Worm (Caenorhabditis elegans) whole organism, L3 larva: Measurements from ENCODE around the gene disl-2.
A peak's percentile ranks its signal among the peaks of the same experiment; 100 is the strongest.

ENCODE experiments used
- R02D3.7 ChIP-seq: fragments of 150-350 bp; optimal IDR thresholded peaks from 2 replicates; lab custom pipeline; 2014; ENCODE audit warnings: missing biosample characterization, missing genetic modification characterization
- ZK546.5 ChIP-seq: sonication (generic microtip); optimal IDR thresholded peaks from 2 replicates; lab custom pipeline; 2017; ENCODE audit warnings: missing biosample characterization, missing genetic modification characterization
- aly-2 ChIP-seq: fragments of 150-350 bp; optimal IDR thresholded peaks from 2 replicates; lab custom pipeline; 2014; ENCODE audit warnings: missing biosample characterization, missing genetic modification characterization
- ama-1 ChIP-seq: fragments of 150-350 bp; optimal IDR thresholded peaks from 2 replicates; lab custom pipeline; 2018
- ceh-16 ChIP-seq: sonication (generic microtip); optimal IDR thresholded peaks from 2 replicates; lab custom pipeline; 2017; ENCODE audit warnings: missing biosample characterization, missing genetic modification characterization
- ceh-28 ChIP-seq: fragments of 150-350 bp; optimal IDR thresholded peaks from 2 replicates; lab custom pipeline; 2014; ENCODE audit warnings: missing biosample characterization, missing genetic modification reagents, missing genetic modification characterization
- ceh-82 ChIP-seq: fragments of 150-350 bp; optimal IDR thresholded peaks from 2 replicates; lab custom pipeline; 2014; ENCODE audit warnings: missing biosample characterization, missing genetic modification characterization
- ceh-9 ChIP-seq: sonication (generic microtip); optimal IDR thresholded peaks from 2 replicates; lab custom pipeline; 2018; ENCODE audit warnings: missing biosample characterization, missing genetic modification characterization
- daf-12 ChIP-seq: fragments of 150-350 bp; optimal IDR thresholded peaks from 2 replicates; lab custom pipeline; 2014; ENCODE audit warnings: missing biosample characterization, missing genetic modification reagents, missing genetic modification characterization
- egl-5 ChIP-seq: fragments of 150-350 bp; optimal IDR thresholded peaks from 2 replicates; lab custom pipeline; 2017; ENCODE audit warnings: missing biosample characterization, missing genetic modification reagents, missing genetic modification characterization, inconsistent platforms
- elt-1 ChIP-seq: fragments of 150-350 bp; optimal IDR thresholded peaks from 2 replicates; lab custom pipeline; 2014; ENCODE audit warnings: missing biosample characterization, missing genetic modification characterization
- elt-2 ChIP-seq: sonication (generic microtip); optimal IDR thresholded peaks from 2 replicates; lab custom pipeline; 2016; ENCODE audit warnings: missing genetic modification reagents, mild to moderate bottlenecking, missing genetic modification characterization, missing compliant biosample characterization
- eor-1 ChIP-seq, 2 experiments: fragments of 150-350 bp; optimal IDR thresholded peaks; 2 replicates each; lab custom pipeline; 2014 to 2018; ENCODE audit warnings: missing biosample characterization in 2 of 2, missing genetic modification characterization in 2 of 2
- fkh-10 ChIP-seq: sonication (generic microtip); optimal IDR thresholded peaks from 2 replicates; lab custom pipeline; 2017; ENCODE audit warnings: missing biosample characterization, missing genetic modification reagents, missing genetic modification characterization
- fkh-2 ChIP-seq: fragments of 150-350 bp; optimal IDR thresholded peaks from 2 replicates; lab custom pipeline; 2014; ENCODE audit warnings: missing biosample characterization, missing genetic modification reagents, missing genetic modification characterization
- fos-1 ChIP-seq: fragments of 150-350 bp; optimal IDR thresholded peaks from 2 replicates; lab custom pipeline; 2014; ENCODE audit warnings: missing biosample characterization, missing genetic modification characterization
- hmg-11 ChIP-seq: sonication (generic microtip); optimal IDR thresholded peaks from 2 replicates; lab custom pipeline; 2016; ENCODE audit warnings: missing genetic modification characterization, missing compliant biosample characterization
- jun-1 ChIP-seq: fragments of 150-350 bp; optimal IDR thresholded peaks from 2 replicates; lab custom pipeline; 2014; ENCODE audit warnings: missing biosample characterization, missing genetic modification reagents, missing genetic modification characterization
- lin-15B ChIP-seq: fragments of 150-350 bp; optimal IDR thresholded peaks from 2 replicates; lab custom pipeline; 2014; ENCODE audit warnings: missing biosample characterization, missing genetic modification characterization
- lin-39 ChIP-seq: fragments of 150-350 bp; optimal IDR thresholded peaks from 2 replicates; lab custom pipeline; 2018; ENCODE audit warnings: missing biosample characterization, missing genetic modification reagents, missing genetic modification characterization
- lsy-12 ChIP-seq: sonication (generic microtip); optimal IDR thresholded peaks from 2 replicates; lab custom pipeline; 2016; ENCODE audit warnings: mild to moderate bottlenecking, missing genetic modification characterization, missing compliant biosample characterization
- mdl-1 ChIP-seq: fragments of 150-350 bp; optimal IDR thresholded peaks from 2 replicates; lab custom pipeline; 2014; ENCODE audit warnings: missing biosample characterization, missing genetic modification characterization
- mml-1 ChIP-seq: fragments of 150-350 bp; sonication (generic microtip); optimal IDR thresholded peaks from 3 replicates; lab custom pipeline; 2014; ENCODE audit warnings: missing biosample characterization, missing genetic modification characterization
- nfya-1 ChIP-seq: sonication (generic microtip); optimal IDR thresholded peaks from 2 replicates; lab custom pipeline; 2017; ENCODE audit warnings: missing genetic modification characterization, mild to moderate bottlenecking, missing compliant biosample characterization, antibody characterized with exemption, moderate library complexity; ENCODE audit not compliant: insufficient read depth
- nhr-11 ChIP-seq: fragments of 150-350 bp; optimal IDR thresholded peaks from 2 replicates; lab custom pipeline; 2014; ENCODE audit warnings: missing biosample characterization, missing genetic modification characterization
- nhr-12 ChIP-seq: fragments of 150-350 bp; optimal IDR thresholded peaks from 2 replicates; lab custom pipeline; 2014; ENCODE audit warnings: missing biosample characterization, missing genetic modification characterization
- nhr-23 ChIP-seq: fragments of 150-350 bp; optimal IDR thresholded peaks from 2 replicates; lab custom pipeline; 2014; ENCODE audit warnings: missing biosample characterization, missing genetic modification reagents, missing genetic modification characterization
- nhr-237 ChIP-seq: fragments of 150-350 bp; optimal IDR thresholded peaks from 2 replicates; lab custom pipeline; 2014; ENCODE audit warnings: missing biosample characterization, missing genetic modification characterization
- nhr-25 ChIP-seq: sonication (generic microtip); optimal IDR thresholded peaks from 2 replicates; lab custom pipeline; 2017; ENCODE audit warnings: missing biosample characterization, missing genetic modification characterization
- nhr-28 ChIP-seq: fragments of 150-350 bp; optimal IDR thresholded peaks from 2 replicates; lab custom pipeline; 2014; ENCODE audit warnings: missing biosample characterization, missing genetic modification characterization
- nhr-43 ChIP-seq: sonication (generic microtip); optimal IDR thresholded peaks from 2 replicates; lab custom pipeline; 2016; ENCODE audit warnings: mild to moderate bottlenecking, missing genetic modification characterization, missing compliant biosample characterization; ENCODE audit not compliant: poor library complexity, severe bottlenecking
- nhr-67 ChIP-seq: fragments of 150-350 bp; optimal IDR thresholded peaks from 2 replicates; lab custom pipeline; 2014; ENCODE audit warnings: missing biosample characterization, missing genetic modification characterization
- nhr-76 ChIP-seq: fragments of 150-350 bp; sonication (generic microtip); optimal IDR thresholded peaks from 5 replicates; lab custom pipeline; 2014; ENCODE audit warnings: missing biosample characterization, missing genetic modification characterization
- nhr-77 ChIP-seq: fragments of 150-350 bp; optimal IDR thresholded peaks from 2 replicates; lab custom pipeline; 2014; ENCODE audit warnings: missing biosample characterization, missing genetic modification characterization
- pha-4 ChIP-seq: fragments of 150-350 bp; optimal IDR thresholded peaks from 2 replicates; lab custom pipeline; 2014; ENCODE audit warnings: missing biosample characterization, missing genetic modification reagents, missing genetic modification characterization
- pqm-1 ChIP-seq: fragments of 150-350 bp; optimal IDR thresholded peaks from 2 replicates; lab custom pipeline; 2017; ENCODE audit warnings: missing biosample characterization, missing genetic modification characterization, inconsistent platforms
- sea-2 ChIP-seq: fragments of 150-350 bp; sonication (generic microtip); optimal IDR thresholded peaks from 4 replicates; lab custom pipeline; 2014; ENCODE audit warnings: missing biosample characterization, missing genetic modification reagents, missing genetic modification characterization
- skn-1 ChIP-seq: fragments of 150-350 bp; optimal IDR thresholded peaks from 2 replicates; lab custom pipeline; 2014; ENCODE audit warnings: missing biosample characterization, missing genetic modification characterization
- snpc-4 ChIP-seq: fragments of 150-350 bp; optimal IDR thresholded peaks from 2 replicates; lab custom pipeline; 2014; ENCODE audit warnings: missing biosample characterization, missing genetic modification characterization
- tbx-2 ChIP-seq: sonication (generic microtip); optimal IDR thresholded peaks from 2 replicates; lab custom pipeline; 2016; ENCODE audit warnings: mild to moderate bottlenecking, missing genetic modification characterization, missing compliant biosample characterization
- unc-39 ChIP-seq: sonication (generic microtip); optimal IDR thresholded peaks from 4 replicates; lab custom pipeline; 2017; ENCODE audit warnings: missing biosample characterization, missing genetic modification characterization
- unc-62 ChIP-seq: fragments of 150-350 bp; sonication (generic microtip); optimal IDR thresholded peaks from 4 replicates; lab custom pipeline; 2014; ENCODE audit warnings: missing biosample characterization, missing genetic modification reagents, missing genetic modification characterization
- zag-1 ChIP-seq: fragments of 150-350 bp; optimal IDR thresholded peaks from 2 replicates; lab custom pipeline; 2014; ENCODE audit warnings: missing biosample characterization, missing genetic modification characterization

disl-2 gene

DNA sequence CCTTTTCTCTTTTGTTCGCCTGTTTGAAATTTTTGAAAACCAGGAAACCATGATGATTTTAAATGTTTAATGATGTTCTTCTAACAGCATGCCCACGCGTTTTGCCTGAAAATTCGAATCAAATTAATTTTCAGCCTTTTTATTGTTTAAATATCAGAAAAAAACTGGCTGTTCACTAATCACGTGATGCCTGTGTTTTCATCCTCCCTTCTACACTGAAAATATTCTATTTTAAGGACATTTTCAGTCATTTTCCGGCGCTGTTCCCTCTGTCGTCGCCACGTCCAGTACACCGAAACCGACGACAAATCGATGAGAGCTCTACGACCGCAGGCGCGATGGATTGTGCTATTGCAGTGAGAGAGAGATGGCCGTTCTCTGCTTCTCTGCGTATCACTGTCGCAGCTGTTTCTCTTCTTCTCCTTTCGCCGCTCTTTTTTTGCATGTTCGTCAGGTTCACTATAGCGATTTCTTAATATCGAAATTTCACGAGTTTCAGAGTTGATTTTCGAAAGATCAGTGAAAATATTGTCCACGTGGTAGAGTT is 6.9 kb downstream of the disl-2 start, which contains the start of gene F48E8.8:
TSS of gene F48E8.8 (minus strand) at position 51 of the 547 bp plus-strand sequence.
- no peak for TF ChIP-seq nhr-11 (tag; lab: Kevin White, UChicago)
- TF ChIP-seq pqm-1 = no peak
- no peak for TF ChIP-seq daf-12 (tag; lab: Kevin White, UChicago)
- TF ChIP-seq snpc-4 (tag; lab: Kevin White, UChicago) = no peak
- peak; percentile 62 for TF ChIP-seq lin-15B (tag; lab: Kevin White, UChicago)
- TF ChIP-seq ceh-28 (tag; lab: Kevin White, UChicago) = peak; percentile 43
- no peak for TF ChIP-seq ceh-9 (tag; lab: Kevin White, UChicago)
- TF ChIP-seq ama-1 (lab: Kevin White, UChicago) = no peak
- TF ChIP-seq hmg-11 (tag; lab: Kevin White, UChicago) = peak; percentile 79
- no peak for TF ChIP-seq nhr-23 (tag; lab: Kevin White, UChicago)
- TF ChIP-seq elt-2 = peak; percentile 26
- TF ChIP-seq fos-1 (tag; lab: Kevin White, UChicago) = no peak
- TF ChIP-seq nhr-237 (tag; lab: Kevin White, UChicago) = no peak
- TF ChIP-seq nhr-28 (tag; lab: Kevin White, UChicago) = no peak
- peak; percentile 51 for TF ChIP-seq egl-5 (tag; lab: Kevin White, UChicago)
- TF ChIP-seq sea-2 (GFP tag; lab: Kevin White, UChicago) = no peak
- TF ChIP-seq ZK546.5 (tag; lab: Kevin White, UChicago) = no peak
- TF ChIP-seq jun-1 (tag; lab: Kevin White, UChicago) = no peak
- no peak for TF ChIP-seq elt-1
- no peak for TF ChIP-seq fkh-2 (tag; lab: Kevin White, UChicago)
- no peak for TF ChIP-seq fkh-10 (GFP tag; lab: Kevin White, UChicago)
- no peak for TF ChIP-seq nhr-76 (tag; lab: Kevin White, UChicago)
- TF ChIP-seq lsy-12 = no peak
- no peak for TF ChIP-seq nhr-25
- TF ChIP-seq tbx-2 = peak; percentile 11
- TF ChIP-seq aly-2 (tag; lab: Kevin White, UChicago) = no peak
- TF ChIP-seq ceh-82 (tag; lab: Kevin White, UChicago) = no peak
- TF ChIP-seq eor-1 (tag; optimal IDR thresholded peaks at IDR 0.05; lab: Kevin White, UChicago) = no peak
- TF ChIP-seq pha-4 (tag; lab: Kevin White, UChicago) = peak; percentile 64
- TF ChIP-seq nfya-1 = peak; percentile 80
- no peak for TF ChIP-seq mdl-1 (tag; lab: Kevin White, UChicago)
- TF ChIP-seq mml-1 (tag; lab: Kevin White, UChicago) = no peak
- TF ChIP-seq skn-1 (tag; lab: Kevin White, UChicago) = no peak
- TF ChIP-seq unc-62 (GFP tag; lab: Kevin White, UChicago) = no peak
- TF ChIP-seq ceh-16 (tag; lab: Kevin White, UChicago) = no peak
- no peak for TF ChIP-seq nhr-43 (tag; lab: Kevin White, UChicago)
- no peak for TF ChIP-seq unc-39 (tag; lab: Kevin White, UChicago)
- TF ChIP-seq R02D3.7 (tag; lab: Kevin White, UChicago) = no peak
- TF ChIP-seq lin-39 (tag; lab: Kevin White, UChicago) = peak; percentile 80
- TF ChIP-seq nhr-12 (tag; lab: Kevin White, UChicago) = no peak
- TF ChIP-seq zag-1 (tag; lab: Kevin White, UChicago) = no peak
- TF ChIP-seq nhr-77 = no peak

DNA sequence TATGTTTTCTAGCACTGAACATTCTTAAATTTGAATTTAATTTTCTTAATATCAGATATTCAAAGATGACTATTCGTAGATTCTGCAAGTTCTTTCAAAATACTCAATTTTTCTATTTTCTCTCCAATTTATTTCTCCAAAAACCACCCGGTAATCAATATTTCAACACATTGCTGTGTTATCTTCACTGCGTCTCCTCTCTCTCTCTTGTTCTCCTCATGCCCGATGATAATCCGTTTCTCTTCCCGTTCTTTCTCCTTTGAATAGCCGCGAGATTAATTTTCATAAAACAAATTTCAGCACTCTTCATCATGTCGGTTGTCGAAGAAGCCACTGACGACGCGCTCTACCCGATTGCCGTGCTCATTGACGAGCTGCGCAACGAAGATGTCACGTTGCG is 7.5 kb downstream of the disl-2 start, which contains the start of gene paa-1:
TSS of gene paa-1 (plus strand) at position 301 of the 400 bp plus-strand sequence.
- TF ChIP-seq lin-39 (tag; lab: Kevin White, UChicago) (no peak), eor-1 (tag; optimal IDR thresholded peaks at IDR 0.05; lab: Kevin White, UChicago) (no peak), pqm-1 (no peak), nhr-67 (tag; lab: Kevin White, UChicago) (no peak), unc-39 (tag; lab: Kevin White, UChicago) (no peak)
